Fruit fly (Drosophila melanogaster) whole organism, prepupa: ENCODE results near the gene fru.
A peak's percentile ranks its signal among the peaks of the same experiment; 100 is the strongest.

Experiments
- Blimp-1 ChIP-seq: fragments of 200-800 bp; sonication (Bioruptor generic); optimal IDR thresholded peaks from 3 replicates; lab custom pipeline; 2017; ENCODE audit warnings: missing biosample characterization, missing genetic modification characterization, mild to moderate bottlenecking, moderate library complexity, missing genetic modification reagents
- CG10669 ChIP-seq: fragments of 200-800 bp; sonication (Bioruptor generic); optimal IDR thresholded peaks from 3 replicates; lab custom pipeline; 2018; ENCODE audit warnings: missing biosample characterization, mild to moderate bottlenecking, missing genetic modification characterization, moderate library complexity
- CG11294 ChIP-seq: fragments of 200-800 bp; sonication (Bioruptor generic); IDR thresholded peaks from 2 replicates; pipeline ENCODE4 v1.3.6; 2022; ENCODE audit warnings: missing biosample characterization, missing genetic modification characterization
- CG11762 ChIP-seq: fragments of 200-800 bp; sonication (Bioruptor generic); optimal IDR thresholded peaks from 3 replicates; lab custom pipeline; 2016; ENCODE audit warnings: missing biosample characterization, missing genetic modification characterization; ENCODE audit not compliant: insufficient read depth
- CG1621 ChIP-seq: fragments of 200-800 bp; sonication (Bioruptor generic); optimal IDR thresholded peaks from 3 replicates; lab custom pipeline; 2018; ENCODE audit warnings: missing biosample characterization, mild to moderate bottlenecking, missing genetic modification characterization
- CG16779 ChIP-seq: fragments of 200-800 bp; sonication (Bioruptor generic); optimal IDR thresholded peaks from 3 replicates; lab custom pipeline; 2017; ENCODE audit warnings: missing biosample characterization, mild to moderate bottlenecking, missing genetic modification characterization
- CG3032 ChIP-seq: fragments of 200-800 bp; optimal IDR thresholded peaks from 2 replicates; lab custom pipeline; 2019; ENCODE audit warnings: missing biosample characterization, mild to moderate bottlenecking, missing genetic modification characterization, moderate library complexity
- CG31627 ChIP-seq: fragments of 200-800 bp; sonication (Bioruptor generic); optimal IDR thresholded peaks from 3 replicates; lab custom pipeline; 2016; ENCODE audit warnings: missing biosample characterization, missing genetic modification characterization
- CG34406 ChIP-seq: fragments of 200-800 bp; sonication (Bioruptor generic); optimal IDR thresholded peaks from 3 replicates; lab custom pipeline; 2016; ENCODE audit warnings: missing biosample characterization, missing genetic modification characterization
- CG3919 ChIP-seq: fragments of 200-800 bp; sonication (Bioruptor generic); optimal IDR thresholded peaks from 3 replicates; lab custom pipeline; 2016; ENCODE audit warnings: missing biosample characterization, missing genetic modification characterization
- CG4318 ChIP-seq: fragments of 200-800 bp; sonication (Bioruptor generic); optimal IDR thresholded peaks from 3 replicates; lab custom pipeline; 2017; ENCODE audit warnings: missing biosample characterization, mild to moderate bottlenecking, missing genetic modification characterization
- CG6163 ChIP-seq: fragments of 200-800 bp; sonication (Bioruptor generic); IDR thresholded peaks from 3 replicates; pipeline ENCODE4 v1.3.6; 2022; ENCODE audit warnings: missing biosample characterization, missing genetic modification characterization
- CG6276 ChIP-seq: fragments of 200-800 bp; sonication (Bioruptor generic); optimal IDR thresholded peaks from 2 replicates; lab custom pipeline; 2017; ENCODE audit warnings: missing biosample characterization, mild to moderate bottlenecking, missing genetic modification characterization
- CG6808 ChIP-seq: fragments of 200-800 bp; sonication (Bioruptor generic); optimal IDR thresholded peaks from 3 replicates; lab custom pipeline; 2017; ENCODE audit warnings: missing biosample characterization, missing genetic modification characterization, mild to moderate bottlenecking, moderate library complexity, missing genetic modification reagents
- CG6854 ChIP-seq: fragments of 200-800 bp; sonication (Bioruptor generic); optimal IDR thresholded peaks from 2 replicates; lab custom pipeline; 2017; ENCODE audit warnings: missing biosample characterization, mild to moderate bottlenecking, missing genetic modification characterization
- CG8319 ChIP-seq: fragments of 200-800 bp; sonication (Bioruptor generic); optimal IDR thresholded peaks from 3 replicates; lab custom pipeline; 2016; ENCODE audit warnings: missing biosample characterization, missing genetic modification characterization
- Eip78C ChIP-seq: fragments of 200-800 bp; sonication (Bioruptor generic); peaks from one replicate; lab custom pipeline; 2016; ENCODE audit warnings: missing biosample characterization, missing genetic modification characterization
- Hr4 ChIP-seq: fragments of 200-800 bp; sonication (Bioruptor generic); optimal IDR thresholded peaks from 3 replicates; lab custom pipeline; 2016; ENCODE audit warnings: missing biosample characterization, missing genetic modification characterization
- Lpt ChIP-seq: fragments of 200-800 bp; sonication (Bioruptor generic); optimal IDR thresholded peaks from 3 replicates; lab custom pipeline; 2016; ENCODE audit warnings: missing biosample characterization, missing genetic modification characterization
- Met ChIP-seq: fragments of 200-800 bp; sonication (Bioruptor generic); optimal IDR thresholded peaks from 3 replicates; lab custom pipeline; 2016; ENCODE audit warnings: missing biosample characterization, missing genetic modification characterization
- OdsH ChIP-seq: fragments of 200-800 bp; sonication (Bioruptor generic); optimal IDR thresholded peaks from 3 replicates; lab custom pipeline; 2016; ENCODE audit warnings: missing biosample characterization, missing genetic modification characterization
- Sox102F ChIP-seq: fragments of 200-800 bp; sonication (Bioruptor generic); optimal IDR thresholded peaks from 2 replicates; lab custom pipeline; 2016; ENCODE audit warnings: missing biosample characterization, mild to moderate bottlenecking, missing genetic modification characterization
- achi ChIP-seq: fragments of 200-800 bp; sonication (Bioruptor generic); optimal IDR thresholded peaks from 3 replicates; lab custom pipeline; 2016; ENCODE audit warnings: missing biosample characterization, missing genetic modification characterization
- acj6 ChIP-seq: fragments of 200-800 bp; sonication (Bioruptor generic); optimal IDR thresholded peaks from 3 replicates; lab custom pipeline; 2016; ENCODE audit warnings: missing biosample characterization, missing genetic modification characterization
- cyc ChIP-seq: fragments of 200-800 bp; sonication (Bioruptor generic); optimal IDR thresholded peaks from 3 replicates; lab custom pipeline; 2016; ENCODE audit warnings: missing biosample characterization, missing genetic modification characterization
- fd85E ChIP-seq: fragments of 200-800 bp; sonication (Bioruptor generic); optimal IDR thresholded peaks from 3 replicates; lab custom pipeline; 2016; ENCODE audit warnings: missing biosample characterization, missing genetic modification characterization
- fkh ChIP-seq: fragments of 200-800 bp; sonication (Bioruptor generic); optimal IDR thresholded peaks from 3 replicates; lab custom pipeline; 2017; ENCODE audit warnings: missing biosample characterization, mild to moderate bottlenecking, missing genetic modification characterization, moderate library complexity
- pdm3 ChIP-seq: fragments of 200-800 bp; sonication (Bioruptor generic); optimal IDR thresholded peaks from 3 replicates; lab custom pipeline; 2016; ENCODE audit warnings: missing biosample characterization, missing genetic modification characterization
- salr ChIP-seq, 2 experiments: fragments of 200-800 bp; sonication (Bioruptor generic); optimal IDR thresholded peaks; 3 replicates each; lab custom pipeline; 2016 to 2018; ENCODE audit warnings: missing biosample characterization in 2 of 2, missing genetic modification characterization in 2 of 2, mild to moderate bottlenecking in 1 of 2
- spab ChIP-seq: fragments of 200-800 bp; sonication (Bioruptor generic); optimal IDR thresholded peaks from 2 replicates; lab custom pipeline; 2017; ENCODE audit warnings: missing biosample characterization, mild to moderate bottlenecking, missing genetic modification characterization, missing genetic modification reagents
- ss ChIP-seq, 2 experiments: fragments of 200-800 bp; sonication (Bioruptor generic); optimal IDR thresholded peaks; 2 replicates in 1 of 2; 3 replicates in 1 of 2; lab custom pipeline; 2017 to 2018; ENCODE audit warnings: mild to moderate bottlenecking in 2 of 2, missing biosample characterization in 2 of 2, missing genetic modification characterization in 2 of 2, moderate library complexity in 1 of 2
- svp ChIP-seq: fragments of 200-800 bp; sonication (Bioruptor generic); peaks from one replicate; lab custom pipeline; 2016; ENCODE audit warnings: missing biosample characterization, missing genetic modification characterization
- topi ChIP-seq: fragments of 200-800 bp; sonication (Bioruptor generic); optimal IDR thresholded peaks from 3 replicates; lab custom pipeline; 2016; ENCODE audit warnings: missing biosample characterization, missing genetic modification characterization
- vri ChIP-seq: fragments of 200-800 bp; sonication (Bioruptor generic); optimal IDR thresholded peaks from 3 replicates; lab custom pipeline; 2016; ENCODE audit warnings: missing biosample characterization, mild to moderate bottlenecking, missing genetic modification characterization

Gene fru

dm6 chr3R:18398954-18399697 is 146.3 kb downstream of the fru start, which contains the start of gene Vha100-2 (continued):
- TF ChIP-seq svp (GFP tag; lab: Kevin White, UChicago), result peak; percentile 70
- TF ChIP-seq acj6 (GFP tag; lab: Kevin White, UChicago), result peak; percentile 11
- TF ChIP-seq Hr4, result peak; percentile 45
- no peak for TF ChIP-seq spab (GFP tag; lab: Kevin White, UChicago)
- peak; percentile 32 for TF ChIP-seq CG16779 (tag; lab: Kevin White, UChicago)
- TF ChIP-seq CG6163 (GFP tag; lab: Robert Waterston, UW), result peak; percentile 59; the same call in 2 of the 3 replicates
- TF ChIP-seq topi (GFP tag; lab: Kevin White, UChicago), result no peak
- peak; percentile 29 for TF ChIP-seq CG34406
- TF ChIP-seq pdm3 (GFP tag; lab: Kevin White, UChicago), result no peak
- TF ChIP-seq CG1621 (tag; lab: Kevin White, UChicago), result no peak
- TF ChIP-seq CG3919, result peak; percentile 53
- peak; percentile 20 for TF ChIP-seq CG31627 (GFP tag; lab: Kevin White, UChicago)
- TF ChIP-seq CG6276 (GFP tag; lab: Kevin White, UChicago), result peak; percentile 19
- TF ChIP-seq Sox102F (GFP tag; lab: Kevin White, UChicago), result peak; percentile 61
- TF ChIP-seq Lpt (GFP tag; lab: Kevin White, UChicago), result peak; percentile 27

DNA sequence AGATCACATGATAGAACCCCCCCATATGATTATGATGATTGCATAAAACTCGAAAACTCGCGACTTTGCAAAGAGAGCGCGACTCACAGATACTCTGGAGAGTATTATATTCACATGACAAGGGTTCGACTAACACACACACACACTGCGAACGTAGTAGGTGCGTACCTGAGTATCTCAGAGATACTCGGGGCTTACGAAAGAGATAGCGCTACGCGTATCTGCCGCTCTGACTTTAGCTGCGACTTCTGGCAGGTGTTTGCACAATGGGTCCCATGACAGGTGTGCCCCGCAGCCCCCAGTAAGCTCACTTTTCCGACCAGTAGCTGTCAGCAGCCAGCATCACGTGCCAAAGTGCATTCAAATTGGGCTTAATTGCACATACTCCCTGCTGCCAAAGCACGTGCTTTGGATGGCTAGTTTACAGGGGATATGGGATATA is 146.9 kb downstream of the fru start:
- no peak for TF ChIP-seq fd85E (GFP tag; lab: Kevin White, UChicago)
- no peak for TF ChIP-seq CG11762
- TF ChIP-seq CG8319 (GFP tag; lab: Kevin White, UChicago), result no peak
- no peak for TF ChIP-seq salr (GFP tag; optimal IDR thresholded peaks at IDR 0.05; lab: Kevin White, UChicago)
- TF ChIP-seq vri (GFP tag; lab: Kevin White, UChicago), result peak; percentile 51
- no peak for TF ChIP-seq CG4318 (GFP tag; lab: Kevin White, UChicago)
- TF ChIP-seq ss (GFP tag; optimal IDR thresholded peaks at IDR 0.05; lab: Kevin White, UChicago), result peak in 1 of 2 experiments; percentile 22
- peak; percentile 3 for TF ChIP-seq CG6808 (GFP tag; lab: Kevin White, UChicago)
- no peak for TF ChIP-seq pdm3 (GFP tag; lab: Kevin White, UChicago)
- no peak for TF ChIP-seq cyc (GFP tag; lab: Kevin White, UChicago)
- TF ChIP-seq CG6854 (GFP tag; lab: Kevin White, UChicago), result peak; percentile 2
- no peak for TF ChIP-seq CG10669 (GFP tag; lab: Kevin White, UChicago)
- TF ChIP-seq achi (GFP tag; lab: Kevin White, UChicago), result peak; percentile 47
- peak; percentile 76 for TF ChIP-seq fkh (GFP tag; lab: Kevin White, UChicago)
- peak; percentile 67 for TF ChIP-seq Eip78C
- no peak for TF ChIP-seq OdsH (GFP tag; lab: Kevin White, UChicago)

dm6 chr3R:18397834-18398378 is 147.5 kb downstream of the fru start:
- TF ChIP-seq CG6163 (GFP tag; lab: Robert Waterston, UW) (peak; percentile 80), CG3032 (tag; lab: Kevin White, UChicago) (peak; percentile 50), Blimp-1 (GFP tag; lab: Kevin White, UChicago) (no peak), fd85E (GFP tag; lab: Kevin White, UChicago) (no peak), Met (GFP tag; lab: Kevin White, UChicago) (no peak), CG11294 (GFP tag; lab: Robert Waterston, UW) (peak; percentile 23; the same call in 1 of the 2 replicates), CG16779 (tag; lab: Kevin White, UChicago) (no peak), spab (GFP tag; lab: Kevin White, UChicago) (no peak), fkh (GFP tag; lab: Kevin White, UChicago) (no peak), CG4318 (GFP tag; lab: Kevin White, UChicago) (no peak)
